Fruit fly (Drosophila melanogaster) ovary, adult (tissue): ENCODE results near the gene cm.

Experiments used
- CG17801 ChIP-seq: fragments of 200-800 bp; optimal IDR thresholded peaks from 2 replicates; lab custom pipeline; 2019; ENCODE audit warnings: missing biosample characterization, mild to moderate bottlenecking, missing genetic modification characterization, moderate library complexity; ENCODE audit not compliant: partially characterized antibody

cm gene

DNA sequence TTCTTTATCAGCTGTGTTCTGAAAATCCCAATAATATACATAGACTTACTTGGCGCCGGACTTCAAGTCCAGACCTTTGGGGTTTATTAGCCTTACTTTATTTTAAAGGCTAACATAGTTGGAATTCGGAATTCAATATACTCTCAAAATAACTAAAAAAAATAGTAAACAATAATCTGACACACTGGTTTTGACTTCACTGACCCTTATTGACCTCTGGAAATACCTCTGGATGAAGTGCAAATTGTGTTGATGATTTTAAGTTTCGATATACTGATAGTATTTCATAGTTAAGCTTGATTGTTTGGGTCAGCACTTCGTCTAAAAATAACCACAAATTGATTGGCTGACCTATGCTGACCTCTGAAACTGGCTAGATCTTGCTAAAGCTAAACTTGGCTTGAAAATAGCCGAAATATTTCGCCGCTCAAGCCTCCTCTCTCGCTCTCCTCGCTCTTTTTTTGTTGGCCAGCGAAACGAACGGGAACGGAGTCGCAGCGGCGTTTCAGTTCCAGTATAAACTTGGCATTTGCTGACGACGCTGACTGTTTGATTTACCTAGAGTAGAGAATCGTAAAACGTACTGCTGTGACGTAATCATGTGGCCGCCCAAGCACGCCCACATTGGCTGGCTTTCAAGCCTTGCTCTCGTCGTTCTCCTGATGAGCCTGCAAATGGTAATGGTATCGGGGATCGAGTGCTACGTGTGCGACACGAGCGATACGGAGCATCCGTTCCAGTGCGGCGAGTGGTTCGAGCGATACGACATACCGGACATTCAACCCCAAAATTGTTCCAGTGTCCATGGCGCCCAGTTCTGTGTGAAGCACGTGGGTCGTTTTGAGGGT, 24.7 kb downstream of the cm start, which contains the start of gene bou:
Gene bou, plus strand, starts transcription at position 507 of the 848 bp plus-strand sequence.
- TF ChIP-seq CG17801 (GFP tag; lab: Kevin White, UChicago): peak; percentile 11

DNA sequence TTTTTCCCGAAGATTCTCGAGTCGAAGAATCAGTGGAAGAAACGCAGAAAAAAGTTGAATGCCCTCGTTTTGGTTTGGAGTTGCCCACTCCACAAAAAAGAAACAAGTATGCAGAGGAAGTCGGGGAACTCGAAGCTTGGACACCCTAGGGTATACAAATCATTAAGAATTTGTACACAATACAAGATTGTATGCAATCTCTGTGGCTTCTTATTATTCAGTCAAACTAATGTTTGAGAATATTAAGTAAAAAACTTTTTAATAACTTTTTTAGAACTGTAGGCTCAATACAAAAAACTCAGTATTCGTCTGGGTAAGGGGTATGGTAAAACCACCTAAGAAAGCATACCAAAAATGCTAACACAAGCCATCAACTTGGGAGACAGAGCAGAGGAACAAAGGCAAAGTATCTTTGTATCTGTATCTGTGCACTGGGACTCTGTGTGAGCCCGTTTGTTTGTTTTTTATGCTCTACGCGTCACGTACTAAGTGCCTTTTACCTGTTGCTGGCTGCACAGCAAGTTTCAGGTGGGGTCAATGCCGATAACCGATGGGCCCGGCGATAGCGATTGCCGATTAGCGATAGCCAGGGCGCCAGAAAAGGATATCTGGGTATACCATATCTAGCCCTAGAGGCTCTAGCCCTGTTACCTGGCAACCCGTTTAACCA, 25.6 kb downstream of the cm start:
- TF ChIP-seq CG17801 (GFP tag; lab: Kevin White, UChicago): peak; percentile 89

DNA sequence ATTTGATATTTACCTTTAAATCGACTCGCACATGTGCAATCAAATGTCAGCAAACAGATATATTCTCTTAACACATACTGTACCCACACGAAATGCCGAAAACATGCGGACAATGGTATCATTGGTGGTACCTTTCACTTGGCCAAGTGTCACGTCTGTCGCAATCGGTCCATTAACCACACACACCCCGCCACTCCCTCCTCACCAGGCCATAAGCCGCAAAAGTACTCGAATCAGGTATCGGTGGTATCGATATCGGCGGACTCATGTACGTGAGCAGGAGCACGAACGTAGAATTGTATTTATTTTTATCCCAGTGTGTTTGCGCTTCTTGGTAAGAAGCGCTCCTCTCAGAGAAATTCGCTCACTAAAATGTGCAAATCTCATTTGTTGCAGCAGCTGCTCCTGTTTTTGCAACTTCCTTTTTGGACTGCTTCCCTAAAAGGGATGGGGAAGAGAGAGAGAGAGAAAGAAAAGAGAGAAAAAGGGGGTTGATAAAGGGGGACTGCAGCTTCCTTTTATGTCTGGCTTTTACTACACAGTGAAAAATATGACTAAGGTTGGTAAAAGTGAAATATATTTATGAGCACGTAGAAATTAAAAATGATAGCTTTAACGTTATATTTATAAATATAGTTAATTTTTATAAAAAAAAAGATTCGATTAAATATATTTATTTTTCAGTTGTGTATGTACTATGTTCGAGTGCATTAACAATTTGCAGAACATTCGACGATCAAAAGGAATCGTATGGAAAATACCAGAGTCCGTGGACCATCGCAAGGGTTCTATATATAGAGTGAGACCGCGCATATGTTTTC, 27.2 kb downstream of the cm start:
- TF ChIP-seq CG17801 (GFP tag; lab: Kevin White, UChicago): no peak

DNA sequence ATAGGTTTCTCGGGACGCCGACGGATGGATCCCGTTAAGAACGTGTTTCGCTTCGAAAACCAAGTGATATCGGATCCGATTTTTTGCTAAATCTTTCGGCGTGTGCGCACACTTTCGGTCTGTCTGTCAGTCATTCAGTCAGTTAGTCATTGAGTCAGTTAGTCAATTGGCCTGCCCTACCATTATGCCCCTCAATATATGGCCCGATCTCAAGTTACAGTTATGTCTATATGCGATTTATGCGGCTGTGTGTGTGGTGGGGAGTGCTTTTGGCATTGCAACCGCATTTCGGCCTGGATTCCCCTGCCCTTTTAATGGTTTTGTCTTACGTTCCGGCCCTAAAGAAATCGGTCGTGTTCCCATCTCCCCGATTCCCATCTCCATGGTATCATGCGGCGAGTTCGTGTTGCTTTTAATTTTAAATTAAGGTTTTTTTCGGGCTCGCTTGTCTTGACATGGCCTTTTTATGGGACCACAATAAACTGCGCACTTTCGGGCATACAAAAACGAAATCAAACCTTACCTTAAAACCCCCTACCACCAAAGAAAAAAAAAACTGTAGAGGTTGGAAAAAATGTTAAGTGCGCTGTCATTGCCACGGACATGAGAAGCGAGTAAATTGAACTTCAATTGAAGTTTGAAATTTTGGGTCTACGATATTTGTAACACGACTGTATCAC, 28.1 kb downstream of the cm start:
- no peak for TF ChIP-seq CG17801 (GFP tag; lab: Kevin White, UChicago)

DNA sequence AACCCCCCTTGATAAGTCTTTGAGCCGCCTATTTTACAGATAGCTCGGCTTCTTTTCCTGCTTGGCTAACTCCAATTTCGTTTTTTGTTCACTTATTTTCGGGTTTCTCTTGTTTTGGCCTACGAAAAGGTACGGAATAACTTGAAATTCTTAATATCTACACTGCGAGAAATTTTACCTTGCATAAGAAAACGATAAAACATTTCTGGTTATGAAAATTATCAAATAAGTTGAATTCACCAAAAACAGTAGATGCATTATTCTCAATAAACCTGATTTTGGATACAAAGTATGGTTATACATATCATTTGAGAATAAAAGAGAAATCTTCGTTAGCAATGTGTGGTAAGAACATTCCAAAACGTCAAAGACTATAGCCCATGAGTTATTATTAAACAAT, 28.9 kb downstream of the cm start:
- TF ChIP-seq CG17801 (GFP tag; lab: Kevin White, UChicago): no peak

DNA sequence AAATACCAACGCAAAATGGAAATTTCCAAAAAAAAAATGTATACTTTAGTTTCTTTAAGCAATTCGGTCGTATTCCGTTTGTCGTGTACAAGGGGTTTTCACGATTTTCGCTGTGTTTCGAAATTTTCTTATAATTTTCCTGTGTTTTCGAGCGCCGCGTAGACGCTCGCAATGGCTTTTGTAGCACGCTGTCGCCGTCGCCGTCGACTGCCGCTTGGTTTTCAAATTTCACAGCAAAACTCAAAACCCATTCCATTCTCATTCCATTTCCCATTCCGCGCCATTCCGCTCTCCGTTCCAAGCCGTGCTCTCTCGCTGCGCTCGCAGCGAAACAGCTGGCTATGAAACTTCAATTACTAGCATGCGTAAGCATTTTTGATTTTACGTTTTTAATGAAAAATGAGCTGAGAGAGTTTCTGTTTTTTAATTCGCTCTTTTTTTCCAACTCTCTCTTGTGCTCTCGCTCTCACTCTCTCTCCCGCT, 29.4 kb downstream of the cm start:
- TF ChIP-seq CG17801 (GFP tag; lab: Kevin White, UChicago): no peak

DNA sequence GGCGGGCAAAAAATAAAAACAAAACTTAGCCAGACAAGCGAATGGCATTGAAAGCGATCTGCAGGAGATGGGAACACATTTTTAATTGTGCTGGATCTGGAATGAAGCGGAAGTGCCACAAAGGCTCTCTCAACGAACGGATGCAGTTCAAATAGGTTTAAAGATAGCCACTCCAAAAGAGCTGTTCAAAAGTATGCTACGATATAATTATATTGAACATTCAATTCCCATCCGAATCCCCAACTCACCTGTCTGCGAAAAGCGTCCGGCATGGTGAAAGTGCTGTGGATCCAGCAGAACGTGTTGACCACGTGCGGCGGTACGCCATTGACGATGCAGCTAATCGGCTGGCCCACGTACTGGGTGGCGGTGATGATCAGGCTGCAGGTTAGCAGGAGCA, 34.0 kb downstream of the cm start:
- TF ChIP-seq CG17801 (GFP tag; lab: Kevin White, UChicago): no peak

DNA sequence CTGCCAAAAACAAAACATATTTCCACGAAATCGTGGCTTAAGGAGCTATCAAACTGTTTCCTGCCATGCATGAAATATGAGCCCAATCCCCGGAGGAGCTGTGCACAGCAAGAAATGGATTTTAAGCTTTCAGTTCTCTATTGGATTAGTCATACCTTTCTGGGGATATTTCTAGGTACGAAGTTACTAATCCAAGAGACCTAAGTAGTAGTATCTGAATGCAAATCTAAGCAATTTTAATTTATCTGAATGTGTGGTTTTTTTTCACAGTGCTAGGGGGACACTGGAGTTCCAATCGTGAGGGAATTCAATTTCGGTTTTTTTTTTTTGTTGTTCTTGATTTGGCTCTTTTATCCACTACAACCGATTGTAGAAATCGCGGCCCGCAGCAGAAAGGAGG, 34.6 kb downstream of the cm start:
- no peak for TF ChIP-seq CG17801 (GFP tag; lab: Kevin White, UChicago)

DNA sequence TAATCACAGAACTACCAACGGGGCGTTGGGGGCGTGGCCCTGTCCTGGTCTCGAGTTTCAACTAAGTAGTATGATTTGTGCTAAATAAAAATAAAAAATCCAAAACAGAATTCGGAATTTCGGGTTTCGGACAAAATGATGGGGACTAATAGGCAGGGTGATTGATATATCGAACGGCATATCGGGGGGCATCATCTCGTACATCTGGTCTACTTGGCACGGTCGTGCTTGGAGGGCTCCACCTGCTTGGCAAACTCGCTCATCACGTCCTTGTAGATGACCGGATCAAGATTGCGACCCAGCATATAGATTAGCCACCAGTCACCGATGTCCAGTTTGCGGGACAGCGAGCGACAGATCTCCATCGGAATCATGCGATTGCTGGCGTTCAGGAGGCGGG, 36.7 kb downstream of the cm start:
- TF ChIP-seq CG17801 (GFP tag; lab: Kevin White, UChicago): no peak

DNA sequence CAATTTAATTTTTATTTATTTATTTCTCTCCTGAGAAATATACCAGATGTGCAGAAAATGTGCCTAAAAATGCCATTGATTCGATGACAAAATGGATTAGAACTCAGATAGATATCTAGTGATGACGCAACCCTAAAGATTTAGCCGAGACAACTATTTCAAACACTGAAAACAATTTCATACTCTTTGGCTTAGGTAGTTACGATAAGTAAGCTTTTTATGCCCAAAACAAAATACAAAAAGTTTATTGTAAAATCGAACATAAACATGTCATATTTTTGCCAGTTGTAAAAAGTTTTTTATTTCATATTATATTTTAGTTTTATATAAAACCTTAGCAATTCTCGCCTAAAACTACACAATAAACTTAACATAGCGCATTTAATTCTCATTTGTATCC, 37.6 kb downstream of the cm start, which contains the start of gene CG3040:
Gene CG3040, minus strand, starts transcription at position 54 of the 400 bp plus-strand sequence.
- TF ChIP-seq CG17801 (GFP tag; lab: Kevin White, UChicago): peak; percentile 60

DNA sequence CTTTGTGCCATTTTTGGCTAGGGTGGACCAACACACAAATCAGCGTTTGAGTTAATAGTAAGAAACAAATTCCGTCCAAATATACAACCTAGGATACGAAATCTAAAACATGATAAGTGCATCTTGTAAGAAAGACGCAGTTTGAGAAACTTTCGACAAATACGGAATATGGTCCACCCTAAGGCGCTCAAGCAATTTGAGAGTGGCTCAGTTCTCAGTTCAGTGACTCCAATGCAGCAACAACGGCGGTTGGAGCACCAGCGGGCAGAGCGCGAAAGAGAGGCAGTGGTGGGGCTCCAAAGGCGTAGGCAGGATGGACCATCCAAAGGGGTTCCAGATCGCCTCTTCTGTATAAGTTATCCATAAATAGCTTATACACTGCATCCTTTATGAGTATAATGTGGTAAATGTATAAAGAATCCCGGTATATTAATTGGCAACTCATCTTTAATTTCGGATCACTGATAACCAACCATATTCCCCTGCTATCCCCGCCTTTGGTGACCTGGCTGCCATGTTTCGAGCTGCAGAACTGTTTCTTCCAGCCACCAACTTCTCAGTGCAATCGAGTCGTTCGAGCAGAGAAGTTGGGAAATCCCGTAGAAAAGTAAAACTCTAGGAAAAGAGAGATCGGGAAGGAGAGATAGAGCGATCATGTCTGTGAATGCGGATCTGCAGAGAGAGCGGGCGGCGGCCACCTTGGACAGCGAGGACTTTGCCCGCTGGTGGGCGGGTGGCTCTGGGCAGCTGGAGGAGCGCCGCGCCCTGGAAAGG, 41.4 kb downstream of the cm start, which contains the start of gene CG4586:
Gene CG4586, plus strand, starts transcription at position 555 of the 774 bp plus-strand sequence.
- peak; percentile 98 for TF ChIP-seq CG17801 (GFP tag; lab: Kevin White, UChicago)

DNA sequence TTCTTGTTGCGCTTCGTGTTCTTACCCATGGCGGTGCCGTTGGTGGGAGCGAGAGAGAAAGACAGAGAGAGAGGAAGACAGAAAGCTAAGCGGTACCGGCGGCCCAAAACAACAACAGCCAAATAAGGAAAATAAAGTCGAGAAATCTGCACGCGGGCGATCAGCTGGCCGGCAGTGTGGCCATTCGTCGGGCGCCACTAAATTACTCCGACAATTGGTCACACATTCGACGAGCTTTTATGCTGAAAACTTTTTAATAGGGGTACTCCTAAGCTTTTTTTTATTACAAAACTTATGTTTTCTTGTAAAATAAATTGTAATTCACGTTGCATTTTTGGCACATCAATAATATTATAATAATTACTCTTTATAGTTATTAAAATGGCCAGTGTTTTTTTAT, 42.4 kb downstream of the cm start, which contains the start of gene Setd3:
Gene Setd3, minus strand, starts transcription at position 187 of the 400 bp plus-strand sequence.
- peak; percentile 17 for TF ChIP-seq CG17801 (GFP tag; lab: Kevin White, UChicago)
